Worm (Caenorhabditis elegans) whole organism, L4 larva: ENCODE data around the gene Y75B8A.25.

Experiments
- F44E2.7 ChIP-seq: fragments of 200-800 bp; sonication (Bioruptor generic); IDR thresholded peaks from 2 replicates; pipeline ENCODE4 v2.1.2; 2022; ENCODE audit warnings: missing genetic modification characterization, missing compliant biosample characterization
- R02D3.7 ChIP-seq: fragments of 150-350 bp; sonication (generic microtip); optimal IDR thresholded peaks from 3 replicates; lab custom pipeline; 2014; ENCODE audit warnings: missing biosample characterization, missing genetic modification characterization
- T20F7.1 ChIP-seq: fragments of 200-800 bp; sonication (Bioruptor generic); optimal IDR thresholded peaks from 2 replicates; lab custom pipeline; 2018; ENCODE audit warnings: mild to moderate bottlenecking, missing genetic modification characterization, missing compliant biosample characterization
- T26A8.4 ChIP-seq: fragments of 200-800 bp; sonication (Bioruptor generic); IDR thresholded peaks from 2 replicates; pipeline ENCODE4 v1.3.6; 2022; ENCODE audit warnings: missing genetic modification characterization, missing compliant biosample characterization
- Y105C5A.15 ChIP-seq: fragments of 200-800 bp; sonication (Bioruptor generic); IDR thresholded peaks from 2 replicates; pipeline ENCODE4 v1.3.6; 2022; ENCODE audit warnings: missing genetic modification characterization, missing compliant biosample characterization
- Y5F2A.4 ChIP-seq: fragments of 200-800 bp; sonication (Bioruptor generic); optimal IDR thresholded peaks from 2 replicates; lab custom pipeline; 2018; ENCODE audit warnings: mild to moderate bottlenecking, missing genetic modification characterization, missing compliant biosample characterization
- Y75B8A.6 ChIP-seq: fragments of 200-800 bp; sonication (Bioruptor generic); IDR thresholded peaks from 2 replicates; pipeline ENCODE4 v1.3.6; 2022; ENCODE audit warnings: missing genetic modification reagents, missing genetic modification characterization, missing compliant biosample characterization
- ZK546.5 ChIP-seq, 2 experiments: sonication (generic microtip); optimal IDR thresholded peaks; 2 replicates each; lab custom pipeline; 2017; ENCODE audit warnings: missing biosample characterization in 2 of 2, missing genetic modification characterization in 2 of 2
- aha-1 ChIP-seq: fragments of 150-350 bp; peaks from one replicate; lab custom pipeline; 2014; ENCODE audit warnings: missing biosample characterization, missing genetic modification characterization
- ceh-20 ChIP-seq: fragments of 200-800 bp; sonication (Bioruptor generic); IDR thresholded peaks from 2 replicates; pipeline ENCODE4 v1.3.6; 2022; ENCODE audit warnings: missing genetic modification reagents, missing genetic modification characterization, missing compliant biosample characterization
- ceh-62 ChIP-seq: sonication (generic microtip); optimal IDR thresholded peaks from 2 replicates; lab custom pipeline; 2017; ENCODE audit warnings: missing biosample characterization, missing genetic modification characterization
- ces-1 ChIP-seq: fragments of 150-350 bp; sonication (generic microtip); optimal IDR thresholded peaks from 4 replicates; lab custom pipeline; 2014; ENCODE audit warnings: missing biosample characterization, missing genetic modification reagents, missing genetic modification characterization
- cey-2 ChIP-seq: sonication (generic microtip); optimal IDR thresholded peaks from 3 replicates; lab custom pipeline; 2017; ENCODE audit warnings: missing genetic modification characterization, mild to moderate bottlenecking, missing compliant biosample characterization, antibody characterized with exemption, borderline replicate concordance; ENCODE audit not compliant: insufficient read depth
- daf-16 ChIP-seq, 3 experiments: sonication (generic microtip); optimal IDR thresholded peaks; 2 replicates each; lab custom pipeline; 2016 to 2017; ENCODE audit warnings: missing genetic modification characterization in 3 of 3, missing genetic modification reagents in 3 of 3, mild to moderate bottlenecking in 2 of 3, missing compliant biosample characterization in 2 of 3, missing biosample characterization in 1 of 3, moderate library complexity in 1 of 3
- dve-1 ChIP-seq: sonication (generic microtip); optimal IDR thresholded peaks from 2 replicates; lab custom pipeline; 2017; ENCODE audit warnings: antibody characterized with exemption, mild to moderate bottlenecking, missing genetic modification characterization, missing compliant biosample characterization; ENCODE audit not compliant: insufficient read depth
- fos-1 ChIP-seq: fragments of 150-350 bp; optimal IDR thresholded peaks from 2 replicates; lab custom pipeline; 2014; ENCODE audit warnings: missing biosample characterization, missing genetic modification characterization
- hif-1 ChIP-seq, 2 experiments: sonication (generic microtip); optimal IDR thresholded peaks; 2 replicates each; lab custom pipeline; 2016 to 2017; ENCODE audit warnings: missing compliant biosample characterization in 2 of 2, missing genetic modification characterization in 2 of 2, missing genetic modification reagents in 2 of 2, missing genotype in 2 of 2, mild to moderate bottlenecking in 1 of 2
- hlh-11 ChIP-seq: fragments of 200-800 bp; sonication (Bioruptor generic); optimal IDR thresholded peaks from 2 replicates; lab custom pipeline; 2018; ENCODE audit warnings: mild to moderate bottlenecking, missing genetic modification characterization, missing compliant biosample characterization
- lin-39 ChIP-seq: fragments of 150-350 bp; optimal IDR thresholded peaks from 2 replicates; lab custom pipeline; 2014; ENCODE audit warnings: missing biosample characterization, missing genetic modification reagents, missing genetic modification characterization
- lir-3 ChIP-seq: sonication (generic microtip); optimal IDR thresholded peaks from 2 replicates; lab custom pipeline; 2016; ENCODE audit warnings: mild to moderate bottlenecking, missing genetic modification characterization, missing compliant biosample characterization
- lsy-2 ChIP-seq, 2 experiments: fragments of 150-350 bp in 1 of 2; sonication (generic microtip) in 1 of 2; optimal IDR thresholded peaks; 2 replicates each; lab custom pipeline; 2014 to 2017; ENCODE audit warnings: missing biosample characterization in 2 of 2, missing genetic modification characterization in 2 of 2
- madf-9 ChIP-seq: fragments of 200-800 bp; sonication (Bioruptor generic); conservative IDR thresholded peaks from 2 replicates; pipeline ENCODE4 v1.3.6; 2022; ENCODE audit warnings: missing genetic modification reagents, missing genetic modification characterization, missing compliant biosample characterization
- mdl-1 ChIP-seq, 2 experiments: fragments of 150-350 bp in 1 of 2; sonication (generic microtip) in 1 of 2; optimal IDR thresholded peaks; 2 replicates each; lab custom pipeline; 2014 to 2017; ENCODE audit warnings: missing biosample characterization in 2 of 2, missing genetic modification characterization in 2 of 2
- mes-2 ChIP-seq: sonication (generic microtip); optimal IDR thresholded peaks from 2 replicates; lab custom pipeline; 2016; ENCODE audit warnings: missing genotype, mild to moderate bottlenecking, missing genetic modification characterization, missing compliant biosample characterization; ENCODE audit not compliant: poor library complexity, severe bottlenecking
- mxl-3 ChIP-seq: fragments of 200-800 bp; sonication (Bioruptor generic); optimal IDR thresholded peaks from 2 replicates; lab custom pipeline; 2018; ENCODE audit warnings: mild to moderate bottlenecking, missing genetic modification characterization, missing compliant biosample characterization
- nhr-102 ChIP-seq: sonication (generic microtip); optimal IDR thresholded peaks from 2 replicates; lab custom pipeline; 2016; ENCODE audit warnings: mild to moderate bottlenecking, missing genetic modification characterization, moderate library complexity, missing compliant biosample characterization
- nhr-42 ChIP-seq: fragments of 200-800 bp; sonication (Bioruptor generic); IDR thresholded peaks from 2 replicates; pipeline ENCODE4 v1.3.6; 2022; ENCODE audit warnings: missing genetic modification characterization, missing compliant biosample characterization
- nhr-48 ChIP-seq: sonication (generic microtip); optimal IDR thresholded peaks from 2 replicates; lab custom pipeline; 2016; ENCODE audit warnings: mild to moderate bottlenecking, missing genetic modification characterization, missing compliant biosample characterization
- php-3 ChIP-seq: fragments of 200-800 bp; sonication (Bioruptor generic); IDR thresholded peaks from 2 replicates; pipeline ENCODE4 v1.3.6; 2022; ENCODE audit warnings: missing genetic modification reagents, missing genetic modification characterization, missing compliant biosample characterization
- pqm-1 ChIP-seq: sonication (generic microtip); optimal IDR thresholded peaks from 2 replicates; lab custom pipeline; 2017; ENCODE audit warnings: missing biosample characterization, missing genetic modification characterization
- rbr-2 ChIP-seq: sonication (generic microtip); optimal IDR thresholded peaks from 2 replicates; lab custom pipeline; 2016; ENCODE audit warnings: missing genotype, missing genetic modification characterization, missing compliant biosample characterization
- sdz-12 ChIP-seq: fragments of 200-800 bp; sonication (Bioruptor generic); optimal IDR thresholded peaks from 2 replicates; lab custom pipeline; 2018; ENCODE audit warnings: mild to moderate bottlenecking, missing genetic modification characterization, missing compliant biosample characterization
- set-16 ChIP-seq: fragments of 200-800 bp; sonication (Bioruptor generic); IDR thresholded peaks from 2 replicates; pipeline ENCODE4 v1.3.6; 2022; ENCODE audit warnings: missing genetic modification reagents, missing genetic modification characterization, missing compliant biosample characterization
- snpc-4 ChIP-seq: fragments of 150-350 bp; optimal IDR thresholded peaks from 2 replicates; lab custom pipeline; 2014; ENCODE audit warnings: missing biosample characterization, missing genetic modification characterization
- tra-1 ChIP-seq: fragments of 200-800 bp; sonication (Bioruptor generic); IDR thresholded peaks from 2 replicates; pipeline ENCODE4 v1.3.6; 2022; ENCODE audit warnings: missing genetic modification reagents, missing genetic modification characterization, missing compliant biosample characterization
- unc-130 ChIP-seq: sonication (generic microtip); optimal IDR thresholded peaks from 2 replicates; lab custom pipeline; 2016; ENCODE audit warnings: missing genetic modification reagents, missing genetic modification characterization, missing compliant biosample characterization
- zag-1 ChIP-seq: fragments of 150-350 bp; optimal IDR thresholded peaks from 2 replicates; lab custom pipeline; 2014; ENCODE audit warnings: missing biosample characterization, missing genetic modification characterization
- zip-11 ChIP-seq: fragments of 200-800 bp; sonication (Bioruptor generic); IDR thresholded peaks from 2 replicates; pipeline ENCODE4 v1.3.6; 2022; ENCODE audit warnings: missing genetic modification characterization, missing compliant biosample characterization
- ztf-11 ChIP-seq: fragments of 150-350 bp; optimal IDR thresholded peaks from 2 replicates; lab custom pipeline; 2014; ENCODE audit warnings: missing biosample characterization, missing genetic modification characterization
- ztf-7 ChIP-seq: fragments of 150-350 bp; optimal IDR thresholded peaks from 2 replicates; lab custom pipeline; 2014; ENCODE audit warnings: missing biosample characterization, missing genetic modification characterization

Y75B8A.25 gene

ce11 chrIII:12235359-12235758 is 38.5 kb upstream of the Y75B8A.25 start:
- TF ChIP-seq hif-1 (tag; optimal IDR thresholded peaks at IDR 0.05; lab: Kevin White, UChicago) (no peak), aha-1 (tag; lab: Kevin White, UChicago) (peak; percentile 91)

- peak; percentile 34 for TF ChIP-seq dve-1 (tag; lab: Kevin White, UChicago)
- peak; percentile 51 for TF ChIP-seq aha-1 (tag; lab: Kevin White, UChicago)
- TF ChIP-seq Y75B8A.6 (GFP tag; lab: Robert Waterston, UW) = no peak
- TF ChIP-seq daf-16 (GFP tag; optimal IDR thresholded peaks at IDR 0.05; lab: Kevin White, UChicago) = no peak
- peak; percentile 45 for TF ChIP-seq daf-16 (tag; optimal IDR thresholded peaks at IDR 0.05; lab: Kevin White, UChicago)
- TF ChIP-seq, all 104 proteins: peak for 3
Measured at ce11 chrIII:12235914-12236313, 37.9 kb upstream of the Y75B8A.25 start, which contains the start of the genes grl-15 and fbxa-89. TSS of gene grl-15 (minus strand) at chrIII:12236014. TSS of gene fbxa-89 (plus strand) at chrIII:12236184.

ce11 chrIII:12245570-12245969 is 28.3 kb upstream of the Y75B8A.25 start:
- TF ChIP-seq mes-2 (tag; lab: Kevin White, UChicago) (no peak), set-16 (GFP tag; lab: Robert Waterston, UW) (peak; percentile 96)
- TF ChIP-seq, all 104 proteins: peak for 1

- TF ChIP-seq hif-1 (tag; optimal IDR thresholded peaks at IDR 0.05; lab: Kevin White, UChicago) (no peak), F44E2.7 (GFP tag; lab: Robert Waterston, UW) (no peak), tra-1 (GFP tag; lab: Robert Waterston, UW) (no peak), mdl-1 (tag; optimal IDR thresholded peaks at IDR 0.05; lab: Kevin White, UChicago) (no peak), php-3 (GFP tag; lab: Robert Waterston, UW) (no peak), R02D3.7 (tag; lab: Kevin White, UChicago) (no peak)
Measured at ce11 chrIII:12247329-12247728, 26.5 kb upstream of the Y75B8A.25 start.

ce11 chrIII:12250114-12250792 is 23.6 kb upstream of the Y75B8A.25 start, which contains the start of the genes tim-1 and Y75B8A.23:
TSS of gene tim-1 (minus strand) at chrIII:12250164.
TSS of gene Y75B8A.23 (plus strand) at chrIII:12250660.
- TF ChIP-seq php-3 (GFP tag; lab: Robert Waterston, UW) (peak; percentile 50; the same call in 1 of the 2 replicates), nhr-48 (tag; lab: Kevin White, UChicago) (peak; percentile 74), pqm-1 (tag; lab: Kevin White, UChicago) (peak; percentile 37), nhr-42 (GFP tag; lab: Robert Waterston, UW) (peak; percentile 84), sdz-12 (GFP tag; lab: Kevin White, UChicago) (peak; percentile 79), T26A8.4 (GFP tag; lab: Robert Waterston, UW) (peak; percentile 96), ZK546.5 (tag; optimal IDR thresholded peaks at IDR 0.05; lab: Kevin White, UChicago) (peak; percentile 19 to 36), ztf-7 (tag; lab: Kevin White, UChicago) (peak; percentile 87), rbr-2 (peak; percentile 92), ces-1 (no peak), fos-1 (tag; lab: Kevin White, UChicago) (peak; percentile 71), hlh-11 (peak; percentile 90), snpc-4 (peak; percentile 99), madf-9 (GFP tag; lab: Robert Waterston, UW) (peak; percentile 53), lin-39 (no peak), ceh-20 (peak; percentile 69; the same call in 1 of the 2 replicates), zip-11 (GFP tag; lab: Robert Waterston, UW) (no peak), lir-3 (tag; lab: Kevin White, UChicago) (peak; percentile 37), Y105C5A.15 (GFP tag; lab: Robert Waterston, UW) (peak; percentile 85), cey-2 (tag; lab: Kevin White, UChicago) (no peak), mxl-3 (no peak), lsy-2 (tag; optimal IDR thresholded peaks at IDR 0.05; lab: Kevin White, UChicago) (peak; percentile 42 to 95), ztf-11 (tag; lab: Kevin White, UChicago) (no peak), nhr-102 (tag; lab: Kevin White, UChicago) (peak; percentile 91), R02D3.7 (tag; lab: Kevin White, UChicago) (peak; percentile 33), set-16 (GFP tag; lab: Robert Waterston, UW) (peak; percentile 26; the same call in 1 of the 2 replicates), ceh-62 (tag; lab: Kevin White, UChicago) (no peak), Y5F2A.4 (GFP tag; lab: Kevin White, UChicago) (peak; percentile 54), zag-1 (tag; lab: Kevin White, UChicago) (no peak), T20F7.1 (GFP tag; lab: Kevin White, UChicago) (no peak), unc-130 (GFP tag; lab: Kevin White, UChicago) (peak; percentile 88)
